Fruit fly (Drosophila melanogaster): ENCODE data around the gene CG5946.

DNA sequence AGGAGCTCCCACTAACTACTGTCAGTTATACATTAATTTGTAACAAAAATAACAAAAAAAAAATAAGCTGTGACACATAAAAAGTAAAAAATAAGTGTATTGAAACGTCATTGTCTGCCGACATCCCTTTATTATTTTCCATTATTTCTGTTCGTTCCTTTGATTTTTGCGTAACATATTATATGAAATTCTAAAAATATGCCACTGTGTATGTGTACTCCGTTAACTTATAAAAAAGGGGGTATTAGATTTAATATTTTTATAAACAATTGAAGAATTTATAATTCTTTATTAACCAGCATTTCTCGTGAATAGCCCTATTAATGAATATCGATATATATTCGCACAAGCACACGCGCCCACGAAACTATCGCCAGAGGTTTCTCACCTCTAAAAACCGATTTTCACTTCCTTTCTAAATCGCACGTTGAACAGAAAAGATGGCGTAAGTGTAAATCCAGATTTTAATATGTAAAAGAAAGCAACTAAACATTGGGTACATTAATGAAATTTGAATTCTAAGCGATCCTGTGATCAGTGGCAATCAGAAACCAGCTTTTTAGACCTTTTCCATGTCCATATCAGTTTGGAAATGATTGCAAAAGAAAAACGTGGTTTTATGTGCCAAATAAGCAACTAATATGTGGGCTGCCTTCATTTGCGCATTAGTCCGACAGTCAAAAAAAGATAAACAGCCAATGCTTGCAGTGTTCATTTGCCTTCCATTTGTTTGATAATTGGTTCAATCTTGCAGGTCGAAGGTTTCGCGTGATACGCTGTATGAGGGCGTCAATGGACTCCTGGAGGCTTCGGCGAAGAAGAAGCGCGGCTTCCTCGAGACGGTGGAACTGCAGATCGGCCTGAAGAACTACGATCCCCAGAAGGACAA lies 615 bp upstream of the CG5946 start, which contains the start of gene RpL10Ab:
- no peak for TF ChIP-seq usp (GFP tag; optimal IDR thresholded peaks at IDR 0.05)
- no peak for TF ChIP-seq pan (optimal IDR thresholded peaks at IDR 0.05)
- no peak for TF ChIP-seq CG8478 (optimal IDR thresholded peaks at IDR 0.05)
- no peak for TF ChIP-seq psq (optimal IDR thresholded peaks at IDR 0.05)
